Worm (Caenorhabditis elegans): ENCODE results near the gene fbxb-31.

Gene fbxb-31

ce11 chrII:3622014-3622413 lies 17.1 kb downstream of the fbxb-31 start, which contains the start of gene M151.7:
Gene M151.7, plus strand, starts transcription at chrII:3622314.
- TF ChIP-seq ceh-90 (tag; optimal IDR thresholded peaks at IDR 0.05) (no peak), irx-1 (tag; optimal IDR thresholded peaks at IDR 0.05) (no peak)

ce11 chrII:3620862-3621261 lies 18.3 kb downstream of the fbxb-31 start:
- no peak for TF ChIP-seq ama-1 (optimal IDR thresholded peaks at IDR 0.05)
- TF ChIP-seq snu-23 (GFP tag; optimal IDR thresholded peaks at IDR 0.05) = no peak
- TF ChIP-seq swsn-7 (tag; optimal IDR thresholded peaks at IDR 0.05) = no peak
- no peak for TF ChIP-seq nhr-19 (GFP tag; conservative IDR thresholded peaks at IDR 0.05)
- TF ChIP-seq lin-35 (GFP tag; optimal IDR thresholded peaks at IDR 0.05) = no peak
- TF ChIP-seq egl-27 (tag; optimal IDR thresholded peaks at IDR 0.05) = no peak
- TF ChIP-seq Y116A8C.19 (tag; optimal IDR thresholded peaks at IDR 0.05; ENCODE audit: borderline replicate concordance) = no peak
- no peak for TF ChIP-seq aha-1 (tag; optimal IDR thresholded peaks at IDR 0.05)
- TF ChIP-seq efl-3 (GFP tag; optimal IDR thresholded peaks at IDR 0.05) = no peak

ce11 chrII:3617512-3617911 lies 21.6 kb downstream of the fbxb-31 start, which contains the start of gene F40E12.1:
Gene F40E12.1, plus strand, starts transcription at chrII:3617812.
- TF ChIP-seq pqm-1 (tag; optimal IDR thresholded peaks at IDR 0.05) = no peak
- no peak for TF ChIP-seq nhr-90 (tag; optimal IDR thresholded peaks at IDR 0.05; ENCODE audit: poor library complexity)
- TF ChIP-seq dpl-1 (GFP tag; optimal IDR thresholded peaks at IDR 0.05) = no peak
- no peak for TF ChIP-seq lin-39 (tag; optimal IDR thresholded peaks at IDR 0.05)
- TF ChIP-seq lin-35 (GFP tag; optimal IDR thresholded peaks at IDR 0.05) = no peak
- no peak for TF ChIP-seq C34B4.2 (tag; optimal IDR thresholded peaks at IDR 0.05)
- no peak for TF ChIP-seq lin-13 (GFP tag; optimal IDR thresholded peaks at IDR 0.05)
- no peak for TF ChIP-seq ceh-88 (GFP tag; IDR thresholded peaks at IDR 0.05)
- TF ChIP-seq aha-1 (tag; optimal IDR thresholded peaks at IDR 0.05) = no peak
- TF ChIP-seq nhr-85 (tag) = no peak
- no peak for TF ChIP-seq sptf-1 (tag; optimal IDR thresholded peaks at IDR 0.05)
- TF ChIP-seq zip-4 (GFP tag; optimal IDR thresholded peaks at IDR 0.05) = no peak
- TF ChIP-seq ztf-4 (tag; optimal IDR thresholded peaks at IDR 0.05) = no peak
- no peak for TF ChIP-seq ceh-82 (tag; optimal IDR thresholded peaks at IDR 0.05)
- no peak for TF ChIP-seq F16B12.6 (tag; optimal IDR thresholded peaks at IDR 0.05)
- no peak for TF ChIP-seq pax-3 (tag; optimal IDR thresholded peaks at IDR 0.05)
- TF ChIP-seq fkh-10 (GFP tag; optimal IDR thresholded peaks at IDR 0.05) = no peak

- TF ChIP-seq nhr-77 (tag; optimal IDR thresholded peaks at IDR 0.05) (no peak), xbp-1 (tag; optimal IDR thresholded peaks at IDR 0.05) (peak; percentile 42), C34B4.2 (tag; optimal IDR thresholded peaks at IDR 0.05) (no peak)
These were observed 22.5 kb downstream of the fbxb-31 start for ce11 chrII:3616615-3617014.

ce11 chrII:3609764-3610163 lies 29.4 kb downstream of the fbxb-31 start, which contains the start of gene Y49F6A.5:
Gene Y49F6A.5, minus strand, starts transcription at chrII:3609864.
- TF ChIP-seq nhr-19 (GFP tag; conservative IDR thresholded peaks at IDR 0.05) = no peak
- TF ChIP-seq ceh-63 (GFP tag; optimal IDR thresholded peaks at IDR 0.05) = no peak
- no peak for TF ChIP-seq nhr-28 (tag; optimal IDR thresholded peaks at IDR 0.05)
- TF ChIP-seq ets-5 (GFP tag; IDR thresholded peaks at IDR 0.05) = no peak
- TF ChIP-seq nhr-77 (tag; optimal IDR thresholded peaks at IDR 0.05) = no peak
- no peak for TF ChIP-seq sox-4 (tag; optimal IDR thresholded peaks at IDR 0.05)
- no peak for TF ChIP-seq aly-2 (tag; optimal IDR thresholded peaks at IDR 0.05)
- no peak for TF ChIP-seq efl-3 (GFP tag; optimal IDR thresholded peaks at IDR 0.05)
- TF ChIP-seq snpc-4 (tag; optimal IDR thresholded peaks at IDR 0.05) = no peak
- TF ChIP-seq lin-14 (GFP tag; optimal IDR thresholded peaks at IDR 0.05) = no peak
- no peak for TF ChIP-seq lin-15B (tag; optimal IDR thresholded peaks at IDR 0.05)
